Worm (Caenorhabditis elegans) whole organism, young adult: ENCODE results near the gene C47D12.4.

Source experiments
- B0035.1 ChIP-seq: sonication (generic microtip); optimal IDR thresholded peaks from 2 replicates; lab custom pipeline; 2016; ENCODE audit warnings: missing genetic modification characterization, mild to moderate bottlenecking, missing compliant biosample characterization, missing genotype, missing genetic modification reagents
- B0336.3 ChIP-seq: fragments of 200-800 bp; sonication (Bioruptor generic); IDR thresholded peaks from 2 replicates; pipeline ENCODE4 v1.3.6; 2022; ENCODE audit warnings: missing genetic modification characterization, missing compliant biosample characterization
- F37B4.10 ChIP-seq: fragments of 200-800 bp; sonication (Bioruptor generic); IDR thresholded peaks from 2 replicates; pipeline ENCODE4 v1.3.6; 2022; ENCODE audit warnings: missing genetic modification characterization, missing compliant biosample characterization
- F55B11.4 ChIP-seq: sonication (generic microtip); optimal IDR thresholded peaks from 2 replicates; lab custom pipeline; 2016; ENCODE audit warnings: missing compliant biosample characterization, missing genetic modification characterization, borderline replicate concordance; ENCODE audit not compliant: insufficient read depth
- F57C9.4 ChIP-seq: sonication (generic microtip); optimal IDR thresholded peaks from 2 replicates; lab custom pipeline; 2017; ENCODE audit warnings: mild to moderate bottlenecking, missing genetic modification characterization, missing compliant biosample characterization
- K12H6.12 ChIP-seq: fragments of 200-800 bp; sonication (Bioruptor generic); optimal IDR thresholded peaks from 2 replicates; lab custom pipeline; 2018; ENCODE audit warnings: mild to moderate bottlenecking, missing genetic modification characterization, missing compliant biosample characterization
- Y53G8AR.9 ChIP-seq: fragments of 200-800 bp; sonication (Bioruptor generic); conservative IDR thresholded peaks from 2 replicates; pipeline ENCODE4 v1.3.6; 2022; ENCODE audit warnings: missing genetic modification reagents, missing genetic modification characterization, missing compliant biosample characterization
- Y79H2A.3 ChIP-seq: fragments of 200-800 bp; sonication (Bioruptor generic); conservative IDR thresholded peaks from 2 replicates; pipeline ENCODE4 v1.3.6; 2022; ENCODE audit warnings: missing genetic modification reagents, missing genetic modification characterization, missing compliant biosample characterization
- Y95B8A.8 ChIP-seq: fragments of 200-800 bp; sonication (Bioruptor generic); IDR thresholded peaks from 2 replicates; pipeline ENCODE4 v1.3.6; 2022; ENCODE audit warnings: missing genetic modification reagents, missing genetic modification characterization, missing compliant biosample characterization
- akir-1 ChIP-seq: fragments of 200-800 bp; sonication (Bioruptor generic); optimal IDR thresholded peaks from 2 replicates; lab custom pipeline; 2018; ENCODE audit warnings: mild to moderate bottlenecking, missing genetic modification characterization, moderate library complexity, missing compliant biosample characterization
- atf-7 ChIP-seq: sonication (generic microtip); optimal IDR thresholded peaks from 2 replicates; lab custom pipeline; 2017; ENCODE audit warnings: mild to moderate bottlenecking, missing genetic modification characterization, missing compliant biosample characterization
- bed-2 ChIP-seq: fragments of 200-800 bp; sonication (Bioruptor generic); IDR thresholded peaks from 2 replicates; pipeline ENCODE4 v1.3.6; 2022; ENCODE audit warnings: missing genetic modification reagents, missing genetic modification characterization, missing compliant biosample characterization
- cebp-1 ChIP-seq, 2 experiments: fragments of 200-800 bp in 1 of 2; sonication (Bioruptor generic) in 1 of 2; sonication (generic microtip) in 1 of 2; IDR thresholded peaks in 1 of 2; optimal IDR thresholded peaks in 1 of 2; 2 replicates each; pipeline versions ENCODE4 v1.3.6 to Lab custom; 2017 to 2022; ENCODE audit warnings: missing compliant biosample characterization in 2 of 2, missing genetic modification characterization in 2 of 2, mild to moderate bottlenecking in 1 of 2, missing genetic modification reagents in 1 of 2, moderate library complexity in 1 of 2
- cebp-2 ChIP-seq: fragments of 200-800 bp; sonication (Bioruptor generic); IDR thresholded peaks from 2 replicates; pipeline ENCODE4 v1.3.6; 2022; ENCODE audit warnings: missing genetic modification characterization, missing compliant biosample characterization
- ceh-27 ChIP-seq: fragments of 200-800 bp; sonication (Bioruptor generic); optimal IDR thresholded peaks from 2 replicates; lab custom pipeline; 2018; ENCODE audit warnings: mild to moderate bottlenecking, missing genetic modification characterization, moderate library complexity, missing compliant biosample characterization
- ceh-40 ChIP-seq: fragments of 200-800 bp; sonication (Bioruptor generic); IDR thresholded peaks from 2 replicates; pipeline ENCODE4 v1.3.6; 2022; ENCODE audit warnings: missing genetic modification characterization, missing compliant biosample characterization
- ceh-58 ChIP-seq: fragments of 200-800 bp; sonication (Bioruptor generic); IDR thresholded peaks from 2 replicates; pipeline ENCODE4 v1.3.6; 2022; ENCODE audit warnings: missing genetic modification characterization, missing compliant biosample characterization
- ceh-91 ChIP-seq: fragments of 200-800 bp; sonication (Bioruptor generic); IDR thresholded peaks from 2 replicates; pipeline ENCODE4 v1.3.6; 2022; ENCODE audit warnings: missing genetic modification reagents, missing genetic modification characterization, missing compliant biosample characterization
- chd-7 ChIP-seq: sonication (generic microtip); optimal IDR thresholded peaks from 2 replicates; lab custom pipeline; 2016; ENCODE audit warnings: mild to moderate bottlenecking, missing genetic modification characterization, moderate library complexity, missing compliant biosample characterization
- dox-1 ChIP-seq: fragments of 200-800 bp; sonication (Bioruptor generic); IDR thresholded peaks from 2 replicates; pipeline ENCODE4 v1.3.6; 2022; ENCODE audit warnings: missing genetic modification reagents, missing genetic modification characterization, missing compliant biosample characterization
- efl-1 ChIP-seq: fragments of 150-350 bp; optimal IDR thresholded peaks from 2 replicates; lab custom pipeline; 2014; ENCODE audit warnings: missing biosample characterization, missing genetic modification reagents, missing genetic modification characterization
- egrh-3 ChIP-seq: fragments of 200-800 bp; sonication (Bioruptor generic); IDR thresholded peaks from 2 replicates; pipeline ENCODE4 v1.3.6; 2022; ENCODE audit warnings: missing genetic modification reagents, missing genetic modification characterization, missing compliant biosample characterization
- ets-4 ChIP-seq: fragments of 200-800 bp; sonication (Bioruptor generic); optimal IDR thresholded peaks from 2 replicates; lab custom pipeline; 2018; ENCODE audit warnings: mild to moderate bottlenecking, missing genetic modification characterization, missing compliant biosample characterization
- gei-17 ChIP-seq: fragments of 200-800 bp; sonication (Bioruptor generic); optimal IDR thresholded peaks from 2 replicates; lab custom pipeline; 2018; ENCODE audit warnings: mild to moderate bottlenecking, missing genetic modification characterization, missing compliant biosample characterization
- hsf-1 ChIP-seq: fragments of 200-800 bp; sonication (Bioruptor generic); IDR thresholded peaks from 2 replicates; pipeline ENCODE4 v1.3.6; 2022; ENCODE audit warnings: missing genetic modification reagents, missing genetic modification characterization, missing compliant biosample characterization
- let-526 ChIP-seq: fragments of 200-800 bp; sonication (Bioruptor generic); IDR thresholded peaks from 2 replicates; pipeline ENCODE4 v1.3.6; 2022; ENCODE audit warnings: missing genetic modification reagents, missing genetic modification characterization, missing compliant biosample characterization
- lin-26 ChIP-seq: fragments of 200-800 bp; sonication (Bioruptor generic); IDR thresholded peaks from 2 replicates; pipeline ENCODE4 v1.3.6; 2022; ENCODE audit warnings: missing genetic modification reagents, missing genetic modification characterization, missing compliant biosample characterization
- lin-54 ChIP-seq: fragments of 200-800 bp; sonication (Bioruptor generic); optimal IDR thresholded peaks from 2 replicates; lab custom pipeline; 2018; ENCODE audit warnings: mild to moderate bottlenecking, missing genetic modification characterization, missing compliant biosample characterization
- lsy-27 ChIP-seq: sonication (generic microtip); optimal IDR thresholded peaks from 2 replicates; lab custom pipeline; 2017; ENCODE audit warnings: missing genetic modification characterization, mild to moderate bottlenecking, missing compliant biosample characterization, antibody characterized with exemption, missing genotype, borderline replicate concordance; ENCODE audit not compliant: insufficient read depth
- madf-10 ChIP-seq: sonication (generic microtip); optimal IDR thresholded peaks from 2 replicates; lab custom pipeline; 2016; ENCODE audit warnings: mild to moderate bottlenecking, missing genetic modification characterization, missing compliant biosample characterization
- madf-8 ChIP-seq: fragments of 200-800 bp; sonication (Bioruptor generic); conservative IDR thresholded peaks from 2 replicates; pipeline ENCODE4 v1.3.6; 2022; ENCODE audit warnings: missing genetic modification reagents, missing genetic modification characterization, missing compliant biosample characterization
- mel-28 ChIP-seq: sonication (generic microtip); optimal IDR thresholded peaks from 2 replicates; lab custom pipeline; 2016; ENCODE audit warnings: borderline replicate concordance, mild to moderate bottlenecking, missing genetic modification characterization, missing compliant biosample characterization
- nhr-179 ChIP-seq: sonication (generic microtip); optimal IDR thresholded peaks from 2 replicates; lab custom pipeline; 2016; ENCODE audit warnings: mild to moderate bottlenecking, missing genetic modification characterization, missing compliant biosample characterization
- nhr-80 ChIP-seq: sonication (generic microtip); optimal IDR thresholded peaks from 2 replicates; lab custom pipeline; 2016; ENCODE audit warnings: missing genetic modification characterization, missing compliant biosample characterization
- nhr-90 ChIP-seq: sonication (generic microtip); optimal IDR thresholded peaks from 2 replicates; lab custom pipeline; 2016; ENCODE audit warnings: missing genotype, mild to moderate bottlenecking, missing genetic modification characterization, missing compliant biosample characterization
- pbrm-1 ChIP-seq: fragments of 200-800 bp; sonication (Bioruptor generic); IDR thresholded peaks from 2 replicates; pipeline ENCODE4 v1.3.6; 2022; ENCODE audit warnings: missing genetic modification reagents, missing genetic modification characterization, missing compliant biosample characterization
- repo-1 ChIP-seq: sonication (generic microtip); optimal IDR thresholded peaks from 2 replicates; lab custom pipeline; 2017; ENCODE audit warnings: mild to moderate bottlenecking, missing genetic modification characterization, missing compliant biosample characterization
- rpc-1 ChIP-seq, 2 experiments: fragments of 150-350 bp in 1 of 2; sonication (generic microtip) in 1 of 2; optimal IDR thresholded peaks; 2 replicates each; lab custom pipeline; 2014 to 2018; ENCODE audit warnings: missing biosample characterization in 1 of 2, missing genetic modification characterization in 1 of 2, missing genetic modification reagents in 1 of 2, missing genotype in 1 of 2
- snpc-3.4 ChIP-seq: sonication (generic microtip); optimal IDR thresholded peaks from 2 replicates; lab custom pipeline; 2017; ENCODE audit warnings: missing genetic modification characterization, mild to moderate bottlenecking, missing compliant biosample characterization, antibody characterized with exemption, moderate library complexity, missing genotype, missing genetic modification reagents
- tbp1 ChIP-seq: fragments of 200-800 bp; sonication (Bioruptor generic); optimal IDR thresholded peaks from 2 replicates; lab custom pipeline; 2018; ENCODE audit warnings: mild to moderate bottlenecking, missing genetic modification characterization, missing compliant biosample characterization
- tlf-1 ChIP-seq: fragments of 200-800 bp; sonication (Bioruptor generic); optimal IDR thresholded peaks from 2 replicates; lab custom pipeline; 2018; ENCODE audit warnings: mild to moderate bottlenecking, missing genetic modification characterization, missing compliant biosample characterization
- unc-62 ChIP-seq: fragments of 150-350 bp; optimal IDR thresholded peaks from 2 replicates; lab custom pipeline; 2014; ENCODE audit warnings: missing biosample characterization, missing genetic modification reagents, missing genetic modification characterization
- zim-3 ChIP-seq: sonication (generic microtip); optimal IDR thresholded peaks from 2 replicates; lab custom pipeline; 2017; ENCODE audit warnings: mild to moderate bottlenecking, missing genetic modification characterization, moderate library complexity, missing compliant biosample characterization
- ztf-26 ChIP-seq: sonication (generic microtip); optimal IDR thresholded peaks from 2 replicates; lab custom pipeline; 2017; ENCODE audit warnings: missing genetic modification characterization, missing compliant biosample characterization

The C47D12.4 gene

DNA sequence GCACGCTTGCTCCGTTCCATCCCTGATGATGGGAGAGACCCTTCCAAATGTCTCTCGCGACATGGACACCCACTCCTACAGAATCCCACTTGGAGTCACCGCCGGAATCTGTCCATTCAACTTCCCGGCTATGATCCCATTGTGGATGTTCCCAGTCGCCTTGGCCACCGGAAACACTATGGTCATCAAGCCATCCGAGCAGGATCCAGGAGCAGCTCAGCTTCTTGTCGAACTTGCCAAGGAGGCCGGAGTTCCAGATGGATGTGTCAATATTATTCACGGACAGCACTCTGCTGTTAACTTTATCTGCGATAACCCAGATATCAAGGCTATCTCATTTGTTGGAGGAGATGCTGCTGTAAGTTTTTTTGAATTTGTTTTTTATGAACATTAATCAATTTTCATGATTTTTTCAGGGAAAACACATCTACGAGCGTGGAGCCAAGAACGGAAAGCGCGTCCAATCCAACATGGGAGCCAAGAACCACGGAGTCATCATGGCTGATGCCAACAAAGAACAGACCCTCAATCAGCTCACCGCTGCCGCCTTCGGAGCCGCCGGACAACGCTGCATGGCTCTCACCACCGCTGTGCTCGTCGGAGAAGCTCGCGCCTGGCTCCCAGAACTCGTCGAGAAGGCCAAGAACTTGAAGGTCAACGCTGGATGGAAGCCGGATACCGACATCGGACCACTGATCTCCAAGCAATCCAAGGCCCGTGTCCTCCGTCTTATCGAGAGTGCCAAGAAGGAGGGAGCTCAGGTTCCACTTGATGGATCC lies 48.4 kb downstream of the C47D12.4 start:
- TF ChIP-seq egrh-3 (peak; percentile 84; the same call in 1 of the 2 replicates), F37B4.10 (GFP tag; lab: Robert Waterston, UW) (peak; percentile 77; the same call in 1 of the 2 replicates), cebp-2 (GFP tag; lab: Robert Waterston, UW) (0 out of 2 replicates have a peak, but pooled peaks have one; percentile 14), B0336.3 (GFP tag; lab: Robert Waterston, UW) (no peak), zim-3 (tag; lab: Kevin White, UChicago) (no peak), lsy-27 (no peak), ceh-58 (no peak), unc-62 (GFP tag; lab: Kevin White, UChicago) (no peak), tbp1 (GFP tag; lab: Kevin White, UChicago) (no peak), F55B11.4 (tag; lab: Kevin White, UChicago) (no peak), lin-26 (0 out of 2 replicates have a peak, but pooled peaks have one; percentile 25), mel-28 (tag; lab: Kevin White, UChicago) (no peak), rpc-1 (optimal IDR thresholded peaks at IDR 0.05; lab: Kevin White, UChicago) (no peak), rpc-1 (tag; optimal IDR thresholded peaks at IDR 0.05; lab: Kevin White, UChicago) (no peak)

- TF ChIP-seq K12H6.12 (tag; lab: Kevin White, UChicago) = peak; percentile 6
- peak; percentile 67 for TF ChIP-seq gei-17 (GFP tag; lab: Kevin White, UChicago)
- no peak for TF ChIP-seq snpc-3.4
- peak; percentile 49; the same call in 1 of the 2 replicates for TF ChIP-seq Y95B8A.8 (GFP tag; lab: Robert Waterston, UW)
- peak; percentile 23; the same call in 1 of the 2 replicates for TF ChIP-seq ceh-91 (GFP tag; lab: Robert Waterston, UW)
- TF ChIP-seq let-526 (GFP tag; lab: Robert Waterston, UW) = no peak
- TF ChIP-seq cebp-1 (GFP tag; IDR thresholded peaks at IDR 0.05; lab: Robert Waterston, UW) = no peak
- TF ChIP-seq cebp-1 (tag; optimal IDR thresholded peaks at IDR 0.05; lab: Kevin White, UChicago) = peak; percentile 42
- no peak for TF ChIP-seq ets-4 (GFP tag; lab: Kevin White, UChicago)
- TF ChIP-seq lin-54 (GFP tag; lab: Kevin White, UChicago) = no peak
- peak; percentile 58 for TF ChIP-seq madf-10 (tag; lab: Kevin White, UChicago)
- no peak for TF ChIP-seq efl-1 (GFP tag; lab: Kevin White, UChicago)
- TF ChIP-seq nhr-80 = peak; percentile 62
- TF ChIP-seq pbrm-1 (GFP tag; lab: Robert Waterston, UW) = peak; percentile 16; the same call in 1 of the 2 replicates
- peak; percentile 49 for TF ChIP-seq ztf-26
- no peak for TF ChIP-seq rpc-1 (optimal IDR thresholded peaks at IDR 0.05; lab: Kevin White, UChicago)
- TF ChIP-seq rpc-1 (tag; optimal IDR thresholded peaks at IDR 0.05; lab: Kevin White, UChicago) = no peak
- TF ChIP-seq lsy-27 = no peak
- TF ChIP-seq atf-7 (tag; lab: Kevin White, UChicago) = peak; percentile 20
- peak; percentile 48 for TF ChIP-seq nhr-90 (tag; lab: Kevin White, UChicago)
- no peak for TF ChIP-seq Y79H2A.3
- TF ChIP-seq B0336.3 (GFP tag; lab: Robert Waterston, UW) = peak; percentile 89
- peak; percentile 92; the same call in 1 of the 2 replicates for TF ChIP-seq Y53G8AR.9 (GFP tag; lab: Robert Waterston, UW)
- no peak for TF ChIP-seq ceh-27 (GFP tag; lab: Kevin White, UChicago)
- TF ChIP-seq F57C9.4 (tag; lab: Kevin White, UChicago) = no peak
- TF ChIP-seq tlf-1 = peak; percentile 47
- TF ChIP-seq madf-8 (GFP tag; lab: Robert Waterston, UW) = no peak
- no peak for TF ChIP-seq B0035.1
- TF ChIP-seq nhr-179 (tag; lab: Kevin White, UChicago) = no peak
- TF ChIP-seq akir-1 (GFP tag; lab: Kevin White, UChicago) = no peak
- TF ChIP-seq hsf-1 (GFP tag; lab: Robert Waterston, UW) = no peak
- 0 out of 2 replicates have a peak, but pooled peaks have one; percentile 33 for TF ChIP-seq dox-1 (GFP tag; lab: Robert Waterston, UW)
- no peak for TF ChIP-seq ceh-40 (GFP tag; lab: Robert Waterston, UW)
- TF ChIP-seq bed-2 = no peak
- TF ChIP-seq chd-7 (tag; lab: Kevin White, UChicago) = peak; percentile 53
- peak; percentile 80 for TF ChIP-seq repo-1
Measured at ce11 chrII:11731174-11731724, 49.7 kb downstream of the C47D12.4 start.
